Worm (Caenorhabditis elegans): ENCODE measurements around the gene H03E18.1.

Gene H03E18.1

DNA sequence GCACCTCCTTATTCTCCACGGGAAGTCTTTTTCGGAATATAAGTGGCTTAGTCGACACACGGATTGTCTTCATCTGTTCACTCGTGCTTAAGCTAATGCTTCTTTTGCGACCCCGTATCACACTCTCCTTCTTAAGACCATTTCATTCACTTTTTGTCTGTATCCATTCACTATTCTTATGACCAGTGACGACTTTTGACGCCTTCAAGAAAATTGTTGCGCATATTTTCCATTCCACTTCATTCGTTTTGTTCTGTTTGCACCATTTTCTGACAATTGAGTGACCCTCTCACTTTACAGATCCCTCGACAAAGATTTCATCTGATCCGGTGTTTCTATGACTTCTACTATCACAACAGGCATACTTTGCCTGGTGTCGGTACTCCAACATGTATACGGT is at the start of gene H03E18.1:
Gene H03E18.1 (plus strand): TSS at position 301 of the 400 bp plus-strand sequence.
- TF ChIP-seq scrt-1 (GFP tag; IDR thresholded peaks at IDR 0.05) = no peak
- TF ChIP-seq aly-1 (tag; optimal IDR thresholded peaks at IDR 0.05) = no peak
- no peak for TF ChIP-seq ets-7 (tag; optimal IDR thresholded peaks at IDR 0.05)

DNA sequence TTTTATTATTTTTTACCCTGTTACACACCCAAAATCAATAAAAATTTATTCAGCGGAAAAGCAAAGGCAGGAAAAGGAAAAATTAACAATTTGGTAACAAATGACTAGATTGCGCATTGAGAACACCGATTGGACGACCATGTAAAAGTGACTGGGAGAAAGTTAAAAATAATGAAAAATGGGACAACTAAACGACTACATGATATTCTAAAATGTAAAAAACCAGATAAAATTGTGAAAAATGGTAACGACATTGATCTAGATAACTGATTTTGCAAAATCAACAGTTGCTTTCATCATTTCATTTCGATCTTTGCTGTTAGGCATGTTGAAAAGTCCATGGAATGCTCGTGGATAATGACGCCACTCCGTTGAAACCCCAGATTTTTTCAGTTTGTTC is 47.9 kb upstream of the H03E18.1 start:
- no peak for TF ChIP-seq hmg-4 (GFP tag; optimal IDR thresholded peaks at IDR 0.05)
- TF ChIP-seq pes-1 (GFP tag; IDR thresholded peaks at IDR 0.05) = no peak
- TF ChIP-seq tra-4 (tag; optimal IDR thresholded peaks at IDR 0.05) = no peak
- no peak for TF ChIP-seq ceh-13 (GFP tag; optimal IDR thresholded peaks at IDR 0.05)
- TF ChIP-seq aly-1 (tag; optimal IDR thresholded peaks at IDR 0.05) = no peak
- TF ChIP-seq hmbx-1 (tag; optimal IDR thresholded peaks at IDR 0.05) = no peak
- no peak for TF ChIP-seq tbx-37 (GFP tag; conservative IDR thresholded peaks at IDR 0.05)
- no peak for TF ChIP-seq scrt-1 (GFP tag; IDR thresholded peaks at IDR 0.05)
- TF ChIP-seq flt-1 (GFP tag; IDR thresholded peaks at IDR 0.05) = no peak
- TF ChIP-seq ama-1 (optimal IDR thresholded peaks at IDR 0.05) = no peak
- TF ChIP-seq B0310.2 (tag; optimal IDR thresholded peaks at IDR 0.05) = no peak
- TF ChIP-seq ets-7 (tag; optimal IDR thresholded peaks at IDR 0.05) = no peak

DNA sequence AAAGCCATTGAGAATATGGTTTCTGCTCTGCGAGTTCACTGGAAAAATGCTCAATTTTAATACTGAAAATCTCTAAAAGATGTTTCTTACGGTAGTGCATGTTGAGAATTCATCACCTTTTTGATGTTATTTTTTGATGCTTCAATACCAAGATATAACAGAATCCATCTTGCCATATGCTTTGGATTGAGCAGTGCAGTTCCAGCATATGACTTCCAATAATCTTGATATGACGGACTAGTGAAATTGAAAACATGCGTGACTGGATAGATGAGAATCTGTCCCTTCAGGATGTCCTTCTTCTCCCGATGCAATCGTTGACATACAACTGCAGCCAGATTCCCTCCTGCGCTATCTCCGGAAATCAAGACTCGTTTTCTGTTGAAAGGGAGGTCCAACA is 46.7 kb upstream of the H03E18.1 start:
- TF ChIP-seq ceh-13 (GFP tag; optimal IDR thresholded peaks at IDR 0.05) (no peak), tbx-37 (GFP tag; conservative IDR thresholded peaks at IDR 0.05) (no peak), ama-1 (optimal IDR thresholded peaks at IDR 0.05) (no peak), flt-1 (GFP tag; IDR thresholded peaks at IDR 0.05) (no peak), F13C5.2 (tag; optimal IDR thresholded peaks at IDR 0.05) (no peak), tra-4 (tag; optimal IDR thresholded peaks at IDR 0.05) (no peak), ceh-36 (tag; optimal IDR thresholded peaks at IDR 0.05) (no peak), hmbx-1 (tag; optimal IDR thresholded peaks at IDR 0.05) (no peak), scrt-1 (GFP tag; IDR thresholded peaks at IDR 0.05) (no peak), tbx-11 (GFP tag; IDR thresholded peaks at IDR 0.05) (no peak), ets-7 (tag; optimal IDR thresholded peaks at IDR 0.05) (no peak), aly-1 (tag; optimal IDR thresholded peaks at IDR 0.05) (no peak), hmg-4 (GFP tag; optimal IDR thresholded peaks at IDR 0.05) (no peak), sea-1 (GFP tag; conservative IDR thresholded peaks at IDR 0.05) (no peak), pes-1 (GFP tag; IDR thresholded peaks at IDR 0.05) (no peak)

DNA sequence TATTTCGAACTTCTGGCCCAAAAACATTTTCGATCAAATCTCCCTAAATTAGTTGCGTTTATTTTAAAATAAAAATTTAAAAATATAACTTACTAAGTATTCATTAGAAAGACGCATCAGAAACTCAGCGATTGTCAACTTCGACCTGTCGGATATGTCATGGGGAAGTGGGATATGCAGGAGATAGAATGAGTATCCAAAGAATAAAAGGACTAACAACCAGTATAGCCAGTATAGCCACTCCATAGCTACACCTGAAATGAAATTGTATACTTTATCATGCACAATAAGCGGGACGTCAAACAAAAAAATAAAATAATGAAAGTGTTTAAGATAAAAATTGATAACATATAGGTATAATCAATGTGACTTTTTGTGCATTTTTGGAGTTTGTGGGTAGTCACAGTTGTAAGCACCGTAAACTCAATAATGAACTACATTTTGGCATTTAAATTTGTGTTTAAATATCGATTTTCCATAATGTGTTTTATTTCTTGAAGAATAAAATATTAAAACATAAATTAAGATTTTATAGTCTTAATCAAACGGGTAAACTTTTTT is 44.5 kb upstream of the H03E18.1 start, which contains the start of gene F16F9.4:
Gene F16F9.4 (minus strand): TSS at position 276 of the 561 bp plus-strand sequence.
- no peak for TF ChIP-seq ceh-13 (GFP tag; optimal IDR thresholded peaks at IDR 0.05)
- no peak for TF ChIP-seq ama-1 (optimal IDR thresholded peaks at IDR 0.05)
- TF ChIP-seq hmbx-1 (tag; optimal IDR thresholded peaks at IDR 0.05) = no peak
- TF ChIP-seq hnd-1 (tag; optimal IDR thresholded peaks at IDR 0.05) = no peak
- no peak for TF ChIP-seq sea-1 (GFP tag; conservative IDR thresholded peaks at IDR 0.05)
- no peak for TF ChIP-seq hmg-4 (GFP tag; optimal IDR thresholded peaks at IDR 0.05)
- TF ChIP-seq aly-1 (tag; optimal IDR thresholded peaks at IDR 0.05) = no peak
- TF ChIP-seq pes-1 (GFP tag; IDR thresholded peaks at IDR 0.05) = no peak
- no peak for TF ChIP-seq ets-7 (tag; optimal IDR thresholded peaks at IDR 0.05)
- no peak for TF ChIP-seq ceh-36 (tag; optimal IDR thresholded peaks at IDR 0.05)
- TF ChIP-seq scrt-1 (GFP tag; IDR thresholded peaks at IDR 0.05) = no peak

DNA sequence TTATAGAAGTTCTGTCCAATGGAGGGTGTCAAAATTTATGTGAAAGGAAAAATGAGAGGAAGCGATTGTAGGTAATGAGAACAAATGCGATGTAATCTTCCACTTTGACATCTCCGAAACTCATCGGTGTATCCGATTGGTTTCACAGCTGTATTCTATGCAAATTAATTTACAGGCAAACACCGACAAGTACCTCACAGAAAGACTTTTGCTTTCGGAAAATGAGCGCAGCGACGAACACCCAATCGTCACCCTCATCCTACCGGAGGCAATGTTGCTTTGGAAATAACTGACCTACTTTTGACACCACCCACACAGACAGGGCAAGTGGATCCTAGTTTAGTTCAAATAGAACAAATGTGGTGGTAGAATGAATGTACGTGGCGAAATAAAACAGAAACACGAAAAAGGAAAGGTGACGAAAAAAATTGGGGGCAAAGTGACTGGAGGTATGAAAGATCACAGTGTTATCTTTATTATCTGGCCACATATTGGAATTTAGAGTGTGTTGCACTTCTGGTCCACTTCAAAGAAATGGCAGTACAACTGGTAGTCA is 43.7 kb upstream of the H03E18.1 start:
- TF ChIP-seq hnd-1 (tag; optimal IDR thresholded peaks at IDR 0.05) (no peak), ceh-36 (tag; optimal IDR thresholded peaks at IDR 0.05) (no peak), flt-1 (GFP tag; IDR thresholded peaks at IDR 0.05) (no peak), ets-7 (tag; optimal IDR thresholded peaks at IDR 0.05) (no peak), ceh-13 (GFP tag; optimal IDR thresholded peaks at IDR 0.05) (no peak), scrt-1 (GFP tag; IDR thresholded peaks at IDR 0.05) (no peak), tbx-11 (GFP tag; IDR thresholded peaks at IDR 0.05) (no peak), hmbx-1 (tag; optimal IDR thresholded peaks at IDR 0.05) (no peak), pes-1 (GFP tag; IDR thresholded peaks at IDR 0.05) (no peak), tra-4 (tag; optimal IDR thresholded peaks at IDR 0.05) (no peak), F13C5.2 (tag; optimal IDR thresholded peaks at IDR 0.05) (no peak)

DNA sequence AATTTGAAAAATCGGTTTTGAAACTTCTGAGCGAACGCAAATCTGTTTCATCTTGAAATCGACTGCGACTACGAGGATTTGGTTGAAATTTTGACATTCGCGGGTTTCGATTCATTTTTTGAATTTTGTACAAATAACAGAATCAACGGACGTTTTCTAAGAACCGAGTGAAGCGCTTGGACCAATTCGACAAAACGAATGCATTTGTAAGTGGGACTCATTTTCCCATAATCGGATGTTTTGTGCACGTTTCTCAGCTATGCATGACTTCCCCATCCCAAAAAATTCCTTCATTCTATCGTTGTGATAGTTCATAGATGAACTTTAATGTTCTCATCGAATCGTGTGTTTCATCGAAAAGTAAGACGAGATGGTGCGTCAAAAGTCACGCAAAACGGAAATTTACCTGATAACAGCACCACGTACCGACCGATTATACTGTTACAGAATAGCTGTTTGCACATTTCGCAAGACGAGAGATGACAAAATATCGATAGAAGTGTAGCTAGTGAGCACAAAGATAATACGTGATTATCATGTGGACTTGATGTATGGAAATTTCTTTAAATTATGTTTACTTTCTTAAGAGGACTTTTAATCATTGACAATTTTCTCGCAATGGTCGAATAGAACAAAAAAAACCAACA is 37.4 kb upstream of the H03E18.1 start, which contains the start of gene mec-10:
Gene mec-10 (minus strand): TSS at position 189 of the 647 bp plus-strand sequence.
- no peak for TF ChIP-seq tra-4 (tag; optimal IDR thresholded peaks at IDR 0.05)
- TF ChIP-seq hmg-4 (GFP tag; optimal IDR thresholded peaks at IDR 0.05) = no peak
- TF ChIP-seq F13C5.2 (tag; optimal IDR thresholded peaks at IDR 0.05) = no peak
- TF ChIP-seq ama-1 (optimal IDR thresholded peaks at IDR 0.05) = no peak
- TF ChIP-seq hnd-1 (tag; optimal IDR thresholded peaks at IDR 0.05) = no peak
- TF ChIP-seq ceh-36 (tag; optimal IDR thresholded peaks at IDR 0.05) = no peak
- no peak for TF ChIP-seq tbx-11 (GFP tag; IDR thresholded peaks at IDR 0.05)
- TF ChIP-seq flt-1 (GFP tag; IDR thresholded peaks at IDR 0.05) = no peak
- no peak for TF ChIP-seq ets-7 (tag; optimal IDR thresholded peaks at IDR 0.05)
- TF ChIP-seq scrt-1 (GFP tag; IDR thresholded peaks at IDR 0.05) = no peak
- TF ChIP-seq sea-1 (GFP tag; conservative IDR thresholded peaks at IDR 0.05) = no peak
- no peak for TF ChIP-seq aly-1 (tag; optimal IDR thresholded peaks at IDR 0.05)
- TF ChIP-seq hmbx-1 (tag; optimal IDR thresholded peaks at IDR 0.05) = no peak
- TF ChIP-seq B0310.2 (tag; optimal IDR thresholded peaks at IDR 0.05) = no peak
- TF ChIP-seq tbx-37 (GFP tag; conservative IDR thresholded peaks at IDR 0.05) = no peak
- TF ChIP-seq ceh-13 (GFP tag; optimal IDR thresholded peaks at IDR 0.05) = no peak
- no peak for TF ChIP-seq pes-1 (GFP tag; IDR thresholded peaks at IDR 0.05)

DNA sequence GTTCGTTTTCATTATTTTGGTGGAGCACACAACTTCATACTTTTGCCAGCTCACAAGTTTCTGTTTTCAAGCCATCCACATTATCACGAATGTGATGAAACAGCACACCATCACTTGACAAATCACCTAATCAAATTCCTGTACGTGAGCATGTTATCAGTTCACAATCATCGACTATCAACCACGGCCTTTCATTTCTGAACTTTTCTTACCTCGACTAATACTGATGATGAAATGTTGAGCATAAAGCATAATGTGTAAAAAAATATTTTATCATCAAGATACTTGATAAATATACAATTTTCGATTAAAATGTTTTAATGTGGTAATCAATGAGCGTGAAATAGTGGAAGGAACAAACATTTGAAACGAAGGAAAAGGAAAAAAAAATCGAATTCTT is 34.2 kb upstream of the H03E18.1 start:
- TF ChIP-seq ets-7 (tag; optimal IDR thresholded peaks at IDR 0.05) = no peak
- no peak for TF ChIP-seq F13C5.2 (tag; optimal IDR thresholded peaks at IDR 0.05)
- TF ChIP-seq flt-1 (GFP tag; IDR thresholded peaks at IDR 0.05) = no peak
- no peak for TF ChIP-seq ama-1 (optimal IDR thresholded peaks at IDR 0.05)
- no peak for TF ChIP-seq tbx-11 (GFP tag; IDR thresholded peaks at IDR 0.05)
- TF ChIP-seq sea-1 (GFP tag; conservative IDR thresholded peaks at IDR 0.05) = no peak
- TF ChIP-seq scrt-1 (GFP tag; IDR thresholded peaks at IDR 0.05) = no peak
- TF ChIP-seq aly-1 (tag; optimal IDR thresholded peaks at IDR 0.05) = no peak
- no peak for TF ChIP-seq hnd-1 (tag; optimal IDR thresholded peaks at IDR 0.05)
- no peak for TF ChIP-seq B0310.2 (tag; optimal IDR thresholded peaks at IDR 0.05)
- TF ChIP-seq hmg-4 (GFP tag; optimal IDR thresholded peaks at IDR 0.05) = no peak
- TF ChIP-seq hmbx-1 (tag; optimal IDR thresholded peaks at IDR 0.05) = no peak
- TF ChIP-seq ceh-36 (tag; optimal IDR thresholded peaks at IDR 0.05) = no peak
- TF ChIP-seq ceh-13 (GFP tag; optimal IDR thresholded peaks at IDR 0.05) = no peak
- TF ChIP-seq tbx-37 (GFP tag; conservative IDR thresholded peaks at IDR 0.05) = no peak
- no peak for TF ChIP-seq tra-4 (tag; optimal IDR thresholded peaks at IDR 0.05)
- TF ChIP-seq pes-1 (GFP tag; IDR thresholded peaks at IDR 0.05) = no peak

Data from whole organism, early embryonic.